Worm (Caenorhabditis elegans) whole organism, L2 larva: ENCODE results near the gene gln-6.

Source experiments
- aly-2 ChIP-seq: fragments of 150-350 bp; optimal IDR thresholded peaks from 2 replicates; lab custom pipeline; 2014; ENCODE audit warnings: missing biosample characterization, missing genetic modification characterization
- ama-1 ChIP-seq: fragments of 150-350 bp; optimal IDR thresholded peaks from 2 replicates; lab custom pipeline; 2018; ENCODE audit warnings: inconsistent platforms
- ceh-82 ChIP-seq: fragments of 150-350 bp; optimal IDR thresholded peaks from 2 replicates; lab custom pipeline; 2014; ENCODE audit warnings: missing biosample characterization, missing genetic modification characterization
- mab-5 ChIP-seq: fragments of 150-350 bp; optimal IDR thresholded peaks from 2 replicates; lab custom pipeline; 2014; ENCODE audit warnings: missing biosample characterization, missing genetic modification characterization
- mdl-1 ChIP-seq, 2 experiments: fragments of 150-350 bp in 1 of 2; sonication (generic microtip) in 1 of 2; optimal IDR thresholded peaks; 2 replicates each; lab custom pipeline; 2017; ENCODE audit warnings: missing biosample characterization in 2 of 2, missing genetic modification characterization in 2 of 2
- nhr-11 ChIP-seq: fragments of 150-350 bp; optimal IDR thresholded peaks from 2 replicates; lab custom pipeline; 2014; ENCODE audit warnings: missing biosample characterization, missing genetic modification characterization
- nhr-129 ChIP-seq: fragments of 150-350 bp; optimal IDR thresholded peaks from 2 replicates; lab custom pipeline; 2014; ENCODE audit warnings: missing biosample characterization, missing genetic modification characterization
- nhr-23 ChIP-seq: fragments of 150-350 bp; optimal IDR thresholded peaks from 2 replicates; lab custom pipeline; 2014; ENCODE audit warnings: missing biosample characterization, missing genetic modification reagents, missing genetic modification characterization
- nhr-237 ChIP-seq: fragments of 150-350 bp; optimal IDR thresholded peaks from 2 replicates; lab custom pipeline; 2014; ENCODE audit warnings: missing biosample characterization, missing genetic modification characterization
- skn-1 ChIP-seq: sonication (generic microtip); optimal IDR thresholded peaks from 2 replicates; lab custom pipeline; 2017; ENCODE audit warnings: missing biosample characterization, missing genetic modification characterization
- zag-1 ChIP-seq: fragments of 150-350 bp; optimal IDR thresholded peaks from 2 replicates; lab custom pipeline; 2014; ENCODE audit warnings: missing biosample characterization, missing genetic modification characterization

- TF ChIP-seq nhr-23 (tag; lab: Kevin White, UChicago) = no peak
- TF ChIP-seq ama-1 = no peak
- no peak for TF ChIP-seq skn-1
- no peak for TF ChIP-seq aly-2 (tag; lab: Kevin White, UChicago)
- TF ChIP-seq nhr-237 = no peak
- TF ChIP-seq nhr-129 (tag; lab: Kevin White, UChicago) = no peak
- no peak for TF ChIP-seq zag-1 (tag; lab: Kevin White, UChicago)
- no peak for TF ChIP-seq mdl-1 (tag; optimal IDR thresholded peaks at IDR 0.05; lab: Kevin White, UChicago)
- TF ChIP-seq nhr-11 (tag; lab: Kevin White, UChicago) = no peak
- TF ChIP-seq mab-5 (tag; lab: Kevin White, UChicago) = no peak
- TF ChIP-seq ceh-82 = no peak
Observed at ce11 chrIV:9784689-9785088, 44.0 kb upstream of the gln-6 start, which contains the start of gene sre-4.
